Fruit fly (Drosophila melanogaster): Measurements from ENCODE around the gene Tat.

Tat gene

dm6 chrX:14221182-14221581 is 39.8 kb upstream of the Tat start:
- peak; percentile 39 for TF ChIP-seq pros (GFP tag; optimal IDR thresholded peaks at IDR 0.05)
- peak; percentile 12 for TF ChIP-seq cg (GFP tag; optimal IDR thresholded peaks at IDR 0.05)
- peak; percentile 25 for TF ChIP-seq gcm (GFP tag; optimal IDR thresholded peaks at IDR 0.05)
- peak; percentile 88 for TF ChIP-seq CG15479 (GFP tag; optimal IDR thresholded peaks at IDR 0.05)
- TF ChIP-seq slou (GFP tag; optimal IDR thresholded peaks at IDR 0.05): no peak
- TF ChIP-seq seq (GFP tag; IDR thresholded peaks at IDR 0.05): no peak

DNA sequence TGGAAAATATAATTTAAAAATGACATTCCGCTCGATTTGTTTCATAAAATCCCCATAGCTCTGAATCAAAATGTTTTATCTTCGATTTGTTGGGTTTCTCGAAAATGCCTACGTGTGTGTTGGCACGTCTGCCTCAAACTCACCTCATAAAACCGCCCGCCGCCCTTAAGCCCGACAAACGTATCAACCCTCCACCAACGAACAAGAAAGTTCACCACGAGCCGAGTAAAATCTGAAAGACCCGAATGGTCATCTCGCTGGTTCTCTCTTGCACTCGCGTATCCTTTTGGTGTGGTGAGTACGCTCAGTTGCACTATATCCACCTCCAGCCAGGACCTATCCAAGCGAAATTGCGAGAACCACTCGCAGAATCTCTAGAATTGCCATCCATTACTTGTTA is 39.0 kb upstream of the Tat start:
- TF ChIP-seq chinmo (GFP tag; IDR thresholded peaks at IDR 0.05; ENCODE audit: partially characterized antibody): 0 out of 4 replicates have a peak, but pooled peaks have one; percentile 37
- peak; percentile 91 for TF ChIP-seq Deaf1 (tag; optimal IDR thresholded peaks at IDR 0.05)
- TF ChIP-seq pita (GFP tag; optimal IDR thresholded peaks at IDR 0.05): no peak
- TF ChIP-seq ci (GFP tag; IDR thresholded peaks at IDR 0.05): 0 out of 3 replicates have a peak, but pooled peaks have one; percentile 25
- peak; percentile 77 for TF ChIP-seq nerfin-1 (tag; optimal IDR thresholded peaks at IDR 0.05)
- no peak for TF ChIP-seq CG12769 (tag; optimal IDR thresholded peaks at IDR 0.05)
- TF ChIP-seq crol (GFP tag; IDR thresholded peaks at IDR 0.05): peak; percentile 94
- no peak for TF ChIP-seq sug (tag; optimal IDR thresholded peaks at IDR 0.05)
- TF ChIP-seq nom (GFP tag; optimal IDR thresholded peaks at IDR 0.05): peak; percentile 38

DNA sequence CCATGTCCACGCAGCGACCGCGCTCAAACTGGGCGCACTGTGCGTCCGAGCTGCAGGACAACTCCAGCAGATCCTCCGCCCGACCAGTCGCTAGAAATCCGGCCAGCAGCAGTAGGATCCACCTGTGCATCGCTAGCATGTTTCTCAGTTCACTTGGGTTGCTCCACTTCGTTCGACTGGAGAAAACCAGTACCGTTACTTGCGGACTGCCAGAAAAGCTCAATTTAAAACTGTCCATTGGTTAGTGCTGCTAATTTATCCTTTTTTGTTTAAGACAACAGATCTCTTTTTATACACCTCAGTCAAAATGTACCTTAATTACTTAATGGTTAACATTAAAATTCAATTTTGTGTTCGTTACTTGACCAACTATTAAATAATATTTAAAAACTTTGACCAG is 35.4 kb upstream of the Tat start, which contains the start of gene CG11674:
TSS of gene CG11674 (minus strand) at position 215 of the 400 bp plus-strand sequence.
- TF ChIP-seq CG16863 (GFP tag; optimal IDR thresholded peaks at IDR 0.05) (no peak), CG10462 (GFP tag; optimal IDR thresholded peaks at IDR 0.05) (no peak), Kr (GFP tag; optimal IDR thresholded peaks at IDR 0.05) (no peak), gcm (GFP tag; optimal IDR thresholded peaks at IDR 0.05) (no peak), CG10654 (GFP tag; optimal IDR thresholded peaks at IDR 0.05) (no peak), Aef1 (GFP tag; IDR thresholded peaks at IDR 0.05) (no peak), Trl (optimal IDR thresholded peaks at IDR 0.05) (no peak), Trl (GFP tag; optimal IDR thresholded peaks at IDR 0.05) (no peak)

dm6 chrX:14226093-14226492 is 34.9 kb upstream of the Tat start, which contains the start of gene mRpL38:
Gene mRpL38, plus strand, starts transcription at chrX:14226289.
- TF ChIP-seq MESR4 (GFP tag; optimal IDR thresholded peaks at IDR 0.05) (peak; percentile 79), CG6654 (GFP tag; optimal IDR thresholded peaks at IDR 0.05) (no peak), CG4854 (GFP tag; optimal IDR thresholded peaks at IDR 0.05) (no peak), Asciz (GFP tag; optimal IDR thresholded peaks at IDR 0.05) (no peak), CG11696 (GFP tag; IDR thresholded peaks at IDR 0.05) (no peak), NC2β (GFP tag; optimal IDR thresholded peaks at IDR 0.05) (no peak), CG4617 (GFP tag; optimal IDR thresholded peaks at IDR 0.05; ENCODE audit: borderline replicate concordance) (peak; percentile 63), wor (GFP tag; IDR thresholded peaks at IDR 0.05) (no peak), CG34422 (GFP tag; IDR thresholded peaks at IDR 0.05) (no peak), gce (GFP tag; IDR thresholded peaks at IDR 0.05) (no peak), CG17612 (GFP tag; IDR thresholded peaks at IDR 0.05) (no peak), ash1 (GFP tag; optimal IDR thresholded peaks at IDR 0.05) (no peak), ERR (GFP tag; optimal IDR thresholded peaks at IDR 0.05) (no peak), her (GFP tag; optimal IDR thresholded peaks at IDR 0.05) (no peak), ind (GFP tag; optimal IDR thresholded peaks at IDR 0.05) (no peak), Rfx (GFP tag; IDR thresholded peaks at IDR 0.05) (no peak), Ets97D (GFP tag; optimal IDR thresholded peaks at IDR 0.05) (peak; percentile 18), abd-A (tag; optimal IDR thresholded peaks at IDR 0.05) (no peak), CG11247 (GFP tag; IDR thresholded peaks at IDR 0.05) (no peak), lilli (GFP tag; optimal IDR thresholded peaks at IDR 0.05) (no peak), CG15479 (GFP tag; optimal IDR thresholded peaks at IDR 0.05) (no peak), mld (GFP tag; IDR thresholded peaks at IDR 0.05; ENCODE audit: partially characterized antibody) (no peak), sima (GFP tag; optimal IDR thresholded peaks at IDR 0.05) (no peak), stc (GFP tag; IDR thresholded peaks at IDR 0.05) (no peak), pum (GFP tag; optimal IDR thresholded peaks at IDR 0.05) (no peak), E2f2 (GFP tag; IDR thresholded peaks at IDR 0.05) (peak; percentile 92), sna (GFP tag; IDR thresholded peaks at IDR 0.05; ENCODE audit: partially characterized antibody) (no peak)

Measured in whole organism, embryonic.